Worm (Caenorhabditis elegans) whole organism, midembryonic: ENCODE results near the gene F26G1.15.
"Not testable (repeated sequence)": the region's sequence is repeated elsewhere in the genome, so short reads cannot be mapped to it uniquely, and the experiment has no call there.

Source experiments
- T22C8.4 ChIP-seq: fragments of 200-800 bp; sonication (Bioruptor generic); IDR thresholded peaks from 2 replicates; pipeline ENCODE4 v1.3.6; 2022; ENCODE audit warnings: missing genetic modification characterization, missing compliant biosample characterization
- cog-1 ChIP-seq: sonication (generic microtip); optimal IDR thresholded peaks from 2 replicates; lab custom pipeline; 2016; ENCODE audit warnings: missing genetic modification characterization, missing compliant biosample characterization
- flt-1 ChIP-seq: fragments of 200-800 bp; sonication (Bioruptor generic); IDR thresholded peaks from 2 replicates; pipeline ENCODE4 v1.3.6; 2022; ENCODE audit warnings: missing genetic modification characterization, missing compliant biosample characterization
- klf-2 ChIP-seq: fragments of 200-800 bp; sonication (Bioruptor generic); conservative IDR thresholded peaks from 2 replicates; pipeline ENCODE4 v1.3.6; 2022; ENCODE audit warnings: missing genetic modification reagents, missing genetic modification characterization, missing compliant biosample characterization
- med-1 ChIP-seq: sonication (generic microtip); optimal IDR thresholded peaks from 2 replicates; lab custom pipeline; 2017; ENCODE audit warnings: missing genetic modification characterization, mild to moderate bottlenecking, missing compliant biosample characterization, antibody characterized with exemption, missing genetic modification reagents; ENCODE audit not compliant: insufficient read depth
- ref-1 ChIP-seq: fragments of 200-800 bp; sonication (Bioruptor generic); conservative IDR thresholded peaks from 2 replicates; pipeline ENCODE4 v1.3.6; 2022; ENCODE audit warnings: missing genetic modification reagents, missing genetic modification characterization, missing compliant biosample characterization
- tab-1 ChIP-seq: fragments of 200-800 bp; sonication (Bioruptor generic); IDR thresholded peaks from 2 replicates; pipeline ENCODE4 v1.3.6; 2022; ENCODE audit warnings: missing genetic modification characterization, missing compliant biosample characterization
- ztf-23 ChIP-seq: fragments of 200-800 bp; sonication (Bioruptor generic); IDR thresholded peaks from 2 replicates; pipeline ENCODE4 v1.3.6; 2022; ENCODE audit warnings: missing genetic modification reagents, missing genetic modification characterization, missing compliant biosample characterization
- ztf-29 ChIP-seq: fragments of 200-800 bp; sonication (Bioruptor generic); IDR thresholded peaks from 2 replicates; pipeline ENCODE4 v1.3.6; 2022; ENCODE audit warnings: missing genetic modification reagents, missing genetic modification characterization, missing compliant biosample characterization

F26G1.15 gene

ce11 chrII:4822610-4823009 lies 32.5 kb downstream of the F26G1.15 start:
- no peak for TF ChIP-seq klf-2
- no peak for TF ChIP-seq med-1 (GFP tag; lab: Kevin White, UChicago)
- TF ChIP-seq ztf-29 (GFP tag; lab: Robert Waterston, UW), result no peak
- no peak for TF ChIP-seq ref-1
- no peak for TF ChIP-seq tab-1 (GFP tag; lab: Robert Waterston, UW)
- no peak for TF ChIP-seq T22C8.4
- no peak for TF ChIP-seq flt-1 (GFP tag; lab: Robert Waterston, UW)
- TF ChIP-seq cog-1 (tag; lab: Kevin White, UChicago), result no peak
- TF ChIP-seq ztf-23 (GFP tag; lab: Robert Waterston, UW), result no peak

DNA sequence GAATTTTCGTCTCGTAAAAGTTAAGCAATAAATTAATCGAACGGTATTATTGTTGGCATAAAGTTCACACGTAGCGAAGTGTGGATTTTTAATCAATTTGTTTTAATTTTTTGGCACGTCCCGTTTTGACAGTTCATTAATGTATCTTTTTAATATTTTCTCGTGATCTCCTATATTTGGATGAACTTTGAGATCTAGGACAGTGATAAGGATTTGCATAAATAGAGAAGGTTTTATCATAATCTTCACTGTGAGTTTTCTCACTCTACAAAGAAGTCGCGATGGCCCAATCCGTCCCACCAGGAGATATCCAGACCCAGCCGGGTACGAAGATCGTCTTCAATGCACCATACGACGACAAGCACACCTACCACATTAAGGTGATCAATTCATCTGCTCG lies 35.0 kb downstream of the F26G1.15 start, which contains the start of the genes C33F10.8 and msp-40:
Gene C33F10.8 (minus strand): TSS at position 101 of the 400 bp plus-strand sequence.
Gene msp-40 (plus strand): TSS at position 282 of the 400 bp plus-strand sequence.
- TF ChIP-seq cog-1 (tag; lab: Kevin White, UChicago); ref-1; flt-1 (GFP tag; lab: Robert Waterston, UW): not testable (repeated sequence)

DNA sequence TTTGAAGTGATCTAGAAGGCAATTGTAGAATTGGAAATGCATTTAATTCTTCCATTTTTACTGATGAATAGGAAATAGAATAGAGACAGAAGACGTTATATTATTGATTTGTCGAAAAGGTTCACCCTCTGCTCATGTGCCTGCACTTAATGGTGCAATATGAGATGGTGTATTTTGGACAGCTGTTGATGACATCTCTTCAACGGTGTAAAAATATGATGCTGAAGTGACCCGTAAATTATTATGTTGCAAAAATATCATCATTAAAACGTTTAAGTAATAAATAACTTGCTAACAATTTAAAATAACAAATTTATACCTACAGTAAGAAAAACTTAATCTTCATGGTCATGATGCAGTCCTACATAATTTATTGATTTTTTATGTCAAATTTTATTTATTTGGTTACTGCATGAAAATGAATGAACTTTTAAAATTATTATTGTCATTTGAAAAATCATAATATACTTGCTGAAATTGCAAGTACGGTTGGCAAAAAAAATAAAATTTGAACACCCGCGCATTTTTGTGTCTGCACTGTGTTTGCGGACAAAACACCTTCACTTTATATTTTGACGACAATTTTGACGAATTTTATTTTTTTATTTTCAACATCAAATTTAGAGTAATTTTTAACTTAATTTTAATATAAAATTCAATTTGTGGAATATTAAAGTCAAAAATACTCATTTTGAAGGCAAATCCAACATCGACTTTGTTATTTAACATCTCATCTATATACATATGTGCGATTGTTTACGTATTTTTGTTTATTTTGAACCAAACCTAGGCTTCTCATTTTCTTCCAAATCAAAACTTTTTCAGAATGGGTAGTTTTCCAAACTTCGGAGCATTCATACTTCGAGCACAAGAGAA lies 37.9 kb downstream of the F26G1.15 start, which contains the start of the genes fbxb-88 and tbck-1:
Gene fbxb-88 (minus strand): TSS at position 151 of the 876 bp plus-strand sequence.
Gene tbck-1 (plus strand): TSS at position 826 of the 876 bp plus-strand sequence.
- no peak for TF ChIP-seq tab-1 (GFP tag; lab: Robert Waterston, UW)

DNA sequence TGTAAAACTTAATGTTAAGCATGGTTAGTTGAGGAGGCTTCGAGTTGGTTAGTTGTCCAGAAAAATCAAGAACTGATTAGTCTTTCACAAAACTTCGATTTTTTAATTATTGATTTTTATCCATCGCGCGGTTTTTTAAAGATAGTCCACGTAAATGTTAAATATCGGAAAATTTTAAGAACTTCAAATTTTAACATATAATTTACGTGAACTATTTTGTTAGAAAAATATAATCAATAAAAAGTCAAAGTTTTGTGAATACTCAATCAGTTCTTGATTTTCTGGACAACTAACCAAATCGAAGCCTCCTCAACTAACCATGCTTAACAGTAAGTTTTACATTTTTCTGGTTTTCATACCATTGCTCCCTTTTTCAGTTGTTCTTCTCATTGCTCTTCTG lies 44.7 kb downstream of the F26G1.15 start, which contains the start of the genes C33F10.11 and C33F10.1:
Gene C33F10.11 (minus strand): TSS at position 101 of the 400 bp plus-strand sequence.
Gene C33F10.1 (plus strand): TSS at position 263 of the 400 bp plus-strand sequence.
- TF ChIP-seq flt-1 (GFP tag; lab: Robert Waterston, UW) (no peak), cog-1 (tag; lab: Kevin White, UChicago) (no peak), ref-1 (no peak), med-1 (GFP tag; lab: Kevin White, UChicago) (no peak), T22C8.4 (no peak), klf-2 (no peak), ztf-23 (GFP tag; lab: Robert Waterston, UW) (no peak), ztf-29 (GFP tag; lab: Robert Waterston, UW) (no peak), tab-1 (GFP tag; lab: Robert Waterston, UW) (no peak)

ce11 chrII:4837659-4838058 lies 47.6 kb downstream of the F26G1.15 start, which contains the start of gene C33F10.12:
Gene C33F10.12 (minus strand): TSS chrII:4837759.
- TF ChIP-seq ref-1 (no peak), ztf-29 (GFP tag; lab: Robert Waterston, UW) (no peak), flt-1 (GFP tag; lab: Robert Waterston, UW) (no peak), klf-2 (no peak), cog-1 (tag; lab: Kevin White, UChicago) (no peak), ztf-23 (GFP tag; lab: Robert Waterston, UW) (no peak), T22C8.4 (no peak), med-1 (GFP tag; lab: Kevin White, UChicago) (no peak), tab-1 (GFP tag; lab: Robert Waterston, UW) (no peak)
